Fruit fly (Drosophila melanogaster) whole organism, prepupa: ENCODE results near the gene bun.

Experiments used
- Blimp-1 ChIP-seq: fragments of 200-800 bp; sonication (Bioruptor generic); optimal IDR thresholded peaks from 3 replicates; lab custom pipeline; 2017; ENCODE audit warnings: missing biosample characterization, missing genetic modification characterization, mild to moderate bottlenecking, moderate library complexity, missing genetic modification reagents
- CG10669 ChIP-seq: fragments of 200-800 bp; sonication (Bioruptor generic); optimal IDR thresholded peaks from 3 replicates; lab custom pipeline; 2018; ENCODE audit warnings: missing biosample characterization, mild to moderate bottlenecking, missing genetic modification characterization, moderate library complexity
- CG11294 ChIP-seq: fragments of 200-800 bp; sonication (Bioruptor generic); IDR thresholded peaks from 2 replicates; pipeline ENCODE4 v1.3.6; 2022; ENCODE audit warnings: missing biosample characterization, missing genetic modification characterization
- CG11762 ChIP-seq: fragments of 200-800 bp; sonication (Bioruptor generic); optimal IDR thresholded peaks from 3 replicates; lab custom pipeline; 2016; ENCODE audit warnings: missing biosample characterization, missing genetic modification characterization; ENCODE audit not compliant: insufficient read depth
- CG15336 ChIP-seq: fragments of 200-800 bp; sonication (Bioruptor generic); IDR thresholded peaks from 2 replicates; pipeline ENCODE4 v1.3.6; 2022; ENCODE audit warnings: missing biosample characterization, missing genetic modification characterization
- CG16779 ChIP-seq: fragments of 200-800 bp; sonication (Bioruptor generic); optimal IDR thresholded peaks from 3 replicates; lab custom pipeline; 2017; ENCODE audit warnings: missing biosample characterization, mild to moderate bottlenecking, missing genetic modification characterization
- CG32006 ChIP-seq: fragments of 200-800 bp; sonication (Bioruptor generic); optimal IDR thresholded peaks from 3 replicates; lab custom pipeline; 2017; ENCODE audit warnings: missing biosample characterization, mild to moderate bottlenecking, missing genetic modification characterization
- CG34406 ChIP-seq: fragments of 200-800 bp; sonication (Bioruptor generic); optimal IDR thresholded peaks from 3 replicates; lab custom pipeline; 2016; ENCODE audit warnings: missing biosample characterization, missing genetic modification characterization
- CG6276 ChIP-seq: fragments of 200-800 bp; sonication (Bioruptor generic); optimal IDR thresholded peaks from 2 replicates; lab custom pipeline; 2017; ENCODE audit warnings: missing biosample characterization, mild to moderate bottlenecking, missing genetic modification characterization
- CG6808 ChIP-seq: fragments of 200-800 bp; sonication (Bioruptor generic); optimal IDR thresholded peaks from 3 replicates; lab custom pipeline; 2017; ENCODE audit warnings: missing biosample characterization, missing genetic modification characterization, mild to moderate bottlenecking, moderate library complexity, missing genetic modification reagents
- CG7368 ChIP-seq: fragments of 200-800 bp; sonication (Bioruptor generic); optimal IDR thresholded peaks from 3 replicates; lab custom pipeline; 2016; ENCODE audit warnings: missing biosample characterization, missing genetic modification characterization
- CG8119 ChIP-seq: fragments of 200-800 bp; sonication (Bioruptor generic); IDR thresholded peaks from 3 replicates; pipeline ENCODE4 v1.3.6; 2022; ENCODE audit warnings: missing biosample characterization, missing genetic modification characterization
- CG8319 ChIP-seq: fragments of 200-800 bp; sonication (Bioruptor generic); optimal IDR thresholded peaks from 3 replicates; lab custom pipeline; 2016; ENCODE audit warnings: missing biosample characterization, missing genetic modification characterization
- CG8632 ChIP-seq: fragments of 200-800 bp; sonication (Bioruptor generic); optimal IDR thresholded peaks from 3 replicates; lab custom pipeline; 2016; ENCODE audit warnings: missing biosample characterization, missing genetic modification characterization
- Eip75B ChIP-seq: fragments of 200-800 bp; sonication (Bioruptor generic); optimal IDR thresholded peaks from 3 replicates; lab custom pipeline; 2016; ENCODE audit warnings: missing biosample characterization, missing genetic modification characterization
- Eip78C ChIP-seq: fragments of 200-800 bp; sonication (Bioruptor generic); peaks from one replicate; lab custom pipeline; 2016; ENCODE audit warnings: missing biosample characterization, missing genetic modification characterization
- Ets96B ChIP-seq: fragments of 200-800 bp; optimal IDR thresholded peaks from 2 replicates; lab custom pipeline; 2019; ENCODE audit warnings: missing biosample characterization, mild to moderate bottlenecking, missing genetic modification characterization, moderate library complexity
- Gug ChIP-seq: fragments of 200-800 bp; sonication (Bioruptor generic); IDR thresholded peaks from 2 replicates; pipeline ENCODE4 v1.3.6; 2022; ENCODE audit warnings: missing biosample characterization, missing genetic modification characterization
- Hr39 ChIP-seq: fragments of 200-800 bp; sonication (Bioruptor generic); optimal IDR thresholded peaks from 2 replicates; lab custom pipeline; 2016; ENCODE audit warnings: missing biosample characterization, missing genetic modification characterization
- Met ChIP-seq: fragments of 200-800 bp; sonication (Bioruptor generic); optimal IDR thresholded peaks from 3 replicates; lab custom pipeline; 2016; ENCODE audit warnings: missing biosample characterization, missing genetic modification characterization
- OdsH ChIP-seq: fragments of 200-800 bp; sonication (Bioruptor generic); optimal IDR thresholded peaks from 3 replicates; lab custom pipeline; 2016; ENCODE audit warnings: missing biosample characterization, missing genetic modification characterization
- Sox102F ChIP-seq: fragments of 200-800 bp; sonication (Bioruptor generic); optimal IDR thresholded peaks from 2 replicates; lab custom pipeline; 2016; ENCODE audit warnings: missing biosample characterization, mild to moderate bottlenecking, missing genetic modification characterization
- Sox14 ChIP-seq: fragments of 200-800 bp; sonication (Bioruptor generic); optimal IDR thresholded peaks from 3 replicates; lab custom pipeline; 2016; ENCODE audit warnings: missing biosample characterization, missing genetic modification characterization
- acj6 ChIP-seq: fragments of 200-800 bp; sonication (Bioruptor generic); optimal IDR thresholded peaks from 3 replicates; lab custom pipeline; 2016; ENCODE audit warnings: missing biosample characterization, missing genetic modification characterization
- eg ChIP-seq: fragments of 200-800 bp; sonication (Bioruptor generic); IDR thresholded peaks from 3 replicates; pipeline ENCODE4 v1.3.6; 2022; ENCODE audit warnings: missing biosample characterization, missing genetic modification characterization
- esn ChIP-seq: fragments of 200-800 bp; sonication (Bioruptor generic); optimal IDR thresholded peaks from 2 replicates; lab custom pipeline; 2016; ENCODE audit warnings: missing biosample characterization, mild to moderate bottlenecking, missing genetic modification characterization, moderate library complexity
- fkh ChIP-seq: fragments of 200-800 bp; sonication (Bioruptor generic); optimal IDR thresholded peaks from 3 replicates; lab custom pipeline; 2017; ENCODE audit warnings: missing biosample characterization, mild to moderate bottlenecking, missing genetic modification characterization, moderate library complexity
- net ChIP-seq: fragments of 200-800 bp; sonication (Bioruptor generic); optimal IDR thresholded peaks from 3 replicates; lab custom pipeline; 2016; ENCODE audit warnings: missing biosample characterization, missing genetic modification characterization
- pdm3 ChIP-seq: fragments of 200-800 bp; sonication (Bioruptor generic); optimal IDR thresholded peaks from 3 replicates; lab custom pipeline; 2016; ENCODE audit warnings: missing biosample characterization, missing genetic modification characterization
- salr ChIP-seq, 2 experiments: fragments of 200-800 bp; sonication (Bioruptor generic); optimal IDR thresholded peaks; 3 replicates each; lab custom pipeline; 2016 to 2018; ENCODE audit warnings: missing biosample characterization in 2 of 2, missing genetic modification characterization in 2 of 2, mild to moderate bottlenecking in 1 of 2
- spab ChIP-seq: fragments of 200-800 bp; sonication (Bioruptor generic); optimal IDR thresholded peaks from 2 replicates; lab custom pipeline; 2017; ENCODE audit warnings: missing biosample characterization, mild to moderate bottlenecking, missing genetic modification characterization, missing genetic modification reagents
- ss ChIP-seq, 2 experiments: fragments of 200-800 bp; sonication (Bioruptor generic); optimal IDR thresholded peaks; 2 replicates in 1 of 2; 3 replicates in 1 of 2; lab custom pipeline; 2017 to 2018; ENCODE audit warnings: mild to moderate bottlenecking in 2 of 2, missing biosample characterization in 2 of 2, missing genetic modification characterization in 2 of 2, moderate library complexity in 1 of 2
- svp ChIP-seq: fragments of 200-800 bp; sonication (Bioruptor generic); peaks from one replicate; lab custom pipeline; 2016; ENCODE audit warnings: missing biosample characterization, missing genetic modification characterization
- topi ChIP-seq: fragments of 200-800 bp; sonication (Bioruptor generic); optimal IDR thresholded peaks from 3 replicates; lab custom pipeline; 2016; ENCODE audit warnings: missing biosample characterization, missing genetic modification characterization

Gene bun

dm6 chr2L:12424555-12424954 is 121.9 kb downstream of the bun start, which contains the start of gene Fam92 (continued):
- TF ChIP-seq svp: no peak
- TF ChIP-seq net (GFP tag; lab: Kevin White, UChicago): no peak
- peak; percentile 30 for TF ChIP-seq CG6808 (GFP tag; lab: Kevin White, UChicago)
- TF ChIP-seq Sox14 (GFP tag; lab: Kevin White, UChicago): peak; percentile 47
- TF ChIP-seq Sox102F (GFP tag; lab: Kevin White, UChicago): peak; percentile 49
- TF ChIP-seq eg: no peak
- TF ChIP-seq CG11294: no peak
- peak; percentile 22 for TF ChIP-seq Eip75B (GFP tag; lab: Kevin White, UChicago)
- peak; percentile 35 for TF ChIP-seq OdsH
- TF ChIP-seq spab (GFP tag; lab: Kevin White, UChicago): no peak
- peak; percentile 0 for TF ChIP-seq CG32006 (GFP tag; lab: Kevin White, UChicago)
- TF ChIP-seq CG16779 (tag; lab: Kevin White, UChicago): no peak
- peak; percentile 70 for TF ChIP-seq Hr39 (GFP tag; lab: Kevin White, UChicago)
- TF ChIP-seq CG7368 (GFP tag; lab: Kevin White, UChicago): peak; percentile 13

dm6 chr2L:12423106-12423836 is 123.1 kb downstream of the bun start, which contains the start of gene vir-1:
vir-1 (minus strand) TSS chr2L:12423439.
- peak; percentile 32 for TF ChIP-seq Met (GFP tag; lab: Kevin White, UChicago)
- peak; percentile 52 for TF ChIP-seq Blimp-1 (GFP tag; lab: Kevin White, UChicago)
- peak; percentile 61 for TF ChIP-seq Eip78C (GFP tag; lab: Kevin White, UChicago)
- no peak for TF ChIP-seq CG6276 (GFP tag; lab: Kevin White, UChicago)
- TF ChIP-seq CG8319 (GFP tag; lab: Kevin White, UChicago): no peak
- peak; percentile 25 for TF ChIP-seq esn (GFP tag; lab: Kevin White, UChicago)
- no peak for TF ChIP-seq Sox14 (GFP tag; lab: Kevin White, UChicago)
- TF ChIP-seq CG10669 (GFP tag; lab: Kevin White, UChicago): no peak
- no peak for TF ChIP-seq OdsH
- peak; percentile 8 for TF ChIP-seq CG8632 (GFP tag; lab: Kevin White, UChicago)
- TF ChIP-seq pdm3 (GFP tag; lab: Kevin White, UChicago): no peak
- TF ChIP-seq topi (GFP tag; lab: Kevin White, UChicago): peak; percentile 33
- TF ChIP-seq Ets96B (tag; lab: Kevin White, UChicago): no peak
- TF ChIP-seq acj6 (GFP tag; lab: Kevin White, UChicago): no peak
- no peak for TF ChIP-seq salr (GFP tag; optimal IDR thresholded peaks at IDR 0.05; lab: Kevin White, UChicago)
- peak; percentile 6 for TF ChIP-seq fkh
- no peak for TF ChIP-seq CG11762 (GFP tag; lab: Kevin White, UChicago)
- no peak for TF ChIP-seq eg
- peak in 1 of 2 experiments; percentile 15 for TF ChIP-seq ss (GFP tag; optimal IDR thresholded peaks at IDR 0.05; lab: Kevin White, UChicago)
- peak; percentile 8 for TF ChIP-seq CG6808 (GFP tag; lab: Kevin White, UChicago)
- TF ChIP-seq Sox102F (GFP tag; lab: Kevin White, UChicago): peak; percentile 15

- no peak for TF ChIP-seq CG32006 (GFP tag; lab: Kevin White, UChicago)
- TF ChIP-seq CG15336 (GFP tag; lab: Robert Waterston, UW): peak; percentile 44; the same call in 1 of the 2 replicates
- no peak for TF ChIP-seq Gug (GFP tag; lab: Robert Waterston, UW)
- no peak for TF ChIP-seq Blimp-1 (GFP tag; lab: Kevin White, UChicago)
- peak; percentile 30 for TF ChIP-seq Eip78C (GFP tag; lab: Kevin White, UChicago)
- TF ChIP-seq CG34406 (GFP tag; lab: Kevin White, UChicago): no peak
- TF ChIP-seq CG8119: peak; percentile 26; the same call in 1 of the 3 replicates
- no peak for TF ChIP-seq Met (GFP tag; lab: Kevin White, UChicago)
Measured at dm6 chr2L:12421793-12422691, 124.4 kb downstream of the bun start.
